Fruit fly (Drosophila melanogaster) whole organism, embryonic: ENCODE results near the gene CG16903.

ENCODE experiments used
- ATbp ChIP-seq: fragments of 200-800 bp; sonication (Bioruptor generic); optimal IDR thresholded peaks from 2 replicates; lab custom pipeline; 2017; ENCODE audit warnings: missing biosample characterization, mild to moderate bottlenecking, missing genetic modification characterization, missing genetic modification reagents
- Ada2b ChIP-seq: fragments of 200-800 bp; sonication (Bioruptor generic); IDR thresholded peaks from 2 replicates; pipeline ENCODE4 v1.3.6; 2022; ENCODE audit warnings: missing biosample characterization, missing genetic modification characterization
- Adf1 ChIP-seq: fragments of 200-800 bp; sonication (Bioruptor generic); IDR thresholded peaks from 2 replicates; pipeline ENCODE4 v1.3.6; 2022; ENCODE audit warnings: missing biosample characterization, missing genetic modification characterization
- Asciz ChIP-seq: fragments of 200-800 bp; sonication (Bioruptor generic); optimal IDR thresholded peaks from 2 replicates; lab custom pipeline; 2017; ENCODE audit warnings: missing biosample characterization, mild to moderate bottlenecking, missing genetic modification characterization, missing genetic modification reagents
- CG10366 ChIP-seq: fragments of 200-800 bp; sonication (Bioruptor generic); IDR thresholded peaks from 2 replicates; pipeline ENCODE4 v1.3.6; 2022; ENCODE audit warnings: missing biosample characterization, missing genetic modification characterization
- CG10462 ChIP-seq: fragments of 200-800 bp; sonication (Bioruptor generic); optimal IDR thresholded peaks from 2 replicates; lab custom pipeline; 2016; ENCODE audit warnings: missing biosample characterization, missing genetic modification characterization
- CG11723 ChIP-seq: fragments of 200-800 bp; sonication (Bioruptor generic); optimal IDR thresholded peaks from 2 replicates; lab custom pipeline; 2017; ENCODE audit warnings: missing biosample characterization, mild to moderate bottlenecking, missing genetic modification characterization
- CG12219 ChIP-seq: fragments of 200-800 bp; sonication (Bioruptor generic); optimal IDR thresholded peaks from 3 replicates; lab custom pipeline; 2018; ENCODE audit warnings: missing biosample characterization, mild to moderate bottlenecking, missing genetic modification characterization
- CG12391 ChIP-seq: fragments of 200-800 bp; sonication (Bioruptor generic); optimal IDR thresholded peaks from 3 replicates; lab custom pipeline; 2018; ENCODE audit warnings: missing biosample characterization, mild to moderate bottlenecking, missing genetic modification characterization, moderate library complexity
- CG12942 ChIP-seq: fragments of 200-800 bp; sonication (Bioruptor generic); optimal IDR thresholded peaks from 3 replicates; lab custom pipeline; 2016; ENCODE audit warnings: missing biosample characterization, missing genetic modification characterization
- CG15601 ChIP-seq: fragments of 200-800 bp; sonication (Bioruptor generic); optimal IDR thresholded peaks from 3 replicates; lab custom pipeline; 2019; ENCODE audit warnings: missing biosample characterization, mild to moderate bottlenecking, missing genetic modification characterization, moderate library complexity
- CG17361 ChIP-seq: fragments of 200-800 bp; sonication (Bioruptor generic); IDR thresholded peaks from 3 replicates; pipeline ENCODE4 v1.3.6; 2022; ENCODE audit warnings: missing biosample characterization, missing genetic modification characterization
- CG18262 ChIP-seq: fragments of 200-800 bp; optimal IDR thresholded peaks from 3 replicates; lab custom pipeline; 2019; ENCODE audit warnings: missing biosample characterization, mild to moderate bottlenecking, missing genetic modification characterization, moderate library complexity
- CG31441 ChIP-seq: fragments of 200-800 bp; sonication (Bioruptor generic); IDR thresholded peaks from 2 replicates; pipeline ENCODE4 v1.3.6; 2022; ENCODE audit warnings: missing biosample characterization, missing genetic modification characterization
- CG33213 ChIP-seq: fragments of 200-800 bp; sonication (Bioruptor generic); optimal IDR thresholded peaks from 3 replicates; lab custom pipeline; 2016; ENCODE audit warnings: missing biosample characterization, missing genetic modification characterization
- CG34376 ChIP-seq: fragments of 200-800 bp; sonication (Bioruptor generic); optimal IDR thresholded peaks from 2 replicates; lab custom pipeline; 2018; ENCODE audit warnings: missing biosample characterization, mild to moderate bottlenecking, missing genetic modification characterization
- CG3838 ChIP-seq: fragments of 200-800 bp; sonication (Bioruptor generic); optimal IDR thresholded peaks from 3 replicates; lab custom pipeline; 2016; ENCODE audit warnings: missing biosample characterization, missing genetic modification characterization
- CG4617 ChIP-seq: fragments of 200-800 bp; sonication (Bioruptor generic); optimal IDR thresholded peaks from 3 replicates; lab custom pipeline; 2016; ENCODE audit warnings: missing biosample characterization, missing genetic modification characterization, borderline replicate concordance
- CG4707 ChIP-seq: fragments of 200-800 bp; sonication (Bioruptor generic); optimal IDR thresholded peaks from 2 replicates; lab custom pipeline; 2018; ENCODE audit warnings: missing biosample characterization, mild to moderate bottlenecking, missing genetic modification characterization, moderate library complexity
- CG6854 ChIP-seq: fragments of 200-800 bp; sonication (Bioruptor generic); optimal IDR thresholded peaks from 3 replicates; lab custom pipeline; 2017; ENCODE audit warnings: missing biosample characterization, mild to moderate bottlenecking, missing genetic modification characterization
- Dip2 ChIP-seq: fragments of 200-800 bp; sonication (Bioruptor generic); IDR thresholded peaks from 2 replicates; pipeline ENCODE4 v1.3.6; 2022; ENCODE audit warnings: missing biosample characterization, missing genetic modification characterization
- Dref ChIP-seq: fragments of 200-800 bp; sonication (Bioruptor generic); IDR thresholded peaks from 2 replicates; pipeline ENCODE4 v1.3.6; 2022; ENCODE audit warnings: missing biosample characterization, missing genetic modification characterization
- Ets97D ChIP-seq: fragments of 200-800 bp; sonication (Bioruptor generic); optimal IDR thresholded peaks from 3 replicates; lab custom pipeline; 2016; ENCODE audit warnings: missing biosample characterization, missing genetic modification characterization
- Fer2 ChIP-seq: fragments of 200-800 bp; sonication (Bioruptor generic); optimal IDR thresholded peaks from 2 replicates; lab custom pipeline; 2018; ENCODE audit warnings: missing biosample characterization, mild to moderate bottlenecking, missing genetic modification characterization, moderate library complexity
- HHEX ChIP-seq: fragments of 200-800 bp; sonication (Bioruptor generic); optimal IDR thresholded peaks from 3 replicates; lab custom pipeline; 2017; ENCODE audit warnings: missing biosample characterization, mild to moderate bottlenecking, missing genetic modification characterization, missing genetic modification reagents
- Rfx ChIP-seq: fragments of 200-800 bp; sonication (Bioruptor generic); IDR thresholded peaks from 2 replicates; pipeline ENCODE4 v1.3.6; 2022; ENCODE audit warnings: missing biosample characterization, missing genetic modification characterization
- Scr ChIP-seq: fragments of 200-800 bp; sonication (Bioruptor generic); IDR thresholded peaks from 2 replicates; pipeline ENCODE4 v1.3.6; 2022; ENCODE audit warnings: missing biosample characterization, missing genetic modification characterization; ENCODE audit not compliant: partially characterized antibody
- Side ChIP-seq: fragments of 200-800 bp; sonication (Bioruptor generic); optimal IDR thresholded peaks from 2 replicates; lab custom pipeline; 2016; ENCODE audit warnings: missing biosample characterization, missing genetic modification characterization
- Sin3A ChIP-seq: fragments of >200 bp; optimal IDR thresholded peaks from 2 replicates; lab custom pipeline; 2018
- Taf1 ChIP-seq: fragments of 200-800 bp; sonication (Bioruptor generic); IDR thresholded peaks from 2 replicates; pipeline ENCODE4 v1.3.6; 2022; ENCODE audit warnings: missing biosample characterization, missing genetic modification characterization
- btn ChIP-seq: fragments of 200-800 bp; sonication (Bioruptor generic); optimal IDR thresholded peaks from 2 replicates; lab custom pipeline; 2016; ENCODE audit warnings: missing biosample characterization, missing genetic modification characterization
- cad ChIP-seq: fragments of >200 bp; optimal IDR thresholded peaks from 2 replicates; lab custom pipeline; 2017; ENCODE audit warnings: missing biosample characterization, missing genetic modification characterization
- crp ChIP-seq, 2 experiments: fragments of 200-800 bp; sonication (Bioruptor generic); optimal IDR thresholded peaks; 2 replicates in 1 of 2; 3 replicates in 1 of 2; lab custom pipeline; 2017; ENCODE audit warnings: missing biosample characterization in 2 of 2, missing genetic modification characterization in 2 of 2, mild to moderate bottlenecking in 1 of 2, moderate library complexity in 1 of 2
- cwo ChIP-seq: fragments of 200-800 bp; sonication (Bioruptor generic); optimal IDR thresholded peaks from 3 replicates; lab custom pipeline; 2017; ENCODE audit warnings: missing biosample characterization, missing genetic modification characterization, mild to moderate bottlenecking, moderate library complexity, missing genetic modification reagents
- dmrt11E ChIP-seq: fragments of 200-800 bp; sonication (Bioruptor generic); optimal IDR thresholded peaks from 3 replicates; lab custom pipeline; 2018; ENCODE audit warnings: missing biosample characterization, mild to moderate bottlenecking, missing genetic modification characterization, moderate library complexity
- fd102C ChIP-seq: fragments of 200-800 bp; sonication (Bioruptor generic); optimal IDR thresholded peaks from 2 replicates; lab custom pipeline; 2018; ENCODE audit warnings: missing biosample characterization, mild to moderate bottlenecking, missing genetic modification characterization, moderate library complexity
- grau ChIP-seq: fragments of 200-800 bp; optimal IDR thresholded peaks from 3 replicates; lab custom pipeline; 2019; ENCODE audit warnings: missing biosample characterization, mild to moderate bottlenecking, missing genetic modification characterization, moderate library complexity
- gro ChIP-seq: fragments of 200-800 bp; sonication (Bioruptor generic); optimal IDR thresholded peaks from 2 replicates; lab custom pipeline; 2016; ENCODE audit warnings: missing biosample characterization, missing genetic modification characterization
- knrl ChIP-seq: fragments of 200-800 bp; sonication (Bioruptor generic); IDR thresholded peaks from 3 replicates; pipeline ENCODE4 v1.3.6; 2022; ENCODE audit warnings: missing biosample characterization, missing genetic modification characterization; ENCODE audit not compliant: partially characterized antibody
- lola ChIP-seq, 3 experiments: fragments of >200 bp in 2 of 3; fragments of 200-800 bp in 1 of 3; sonication (Bioruptor generic) in 1 of 3; optimal IDR thresholded peaks; 2 replicates each; lab custom pipeline; 2017 to 2019; ENCODE audit warnings: missing biosample characterization in 3 of 3, missing genetic modification characterization in 3 of 3, mild to moderate bottlenecking in 1 of 3, moderate library complexity in 1 of 3
- oc ChIP-seq: fragments of 200-800 bp; sonication (Bioruptor generic); optimal IDR thresholded peaks from 2 replicates; lab custom pipeline; 2018; ENCODE audit warnings: missing biosample characterization, mild to moderate bottlenecking, missing genetic modification characterization, moderate library complexity
- pita ChIP-seq: fragments of 200-800 bp; sonication (Bioruptor generic); optimal IDR thresholded peaks from 2 replicates; lab custom pipeline; 2017; ENCODE audit warnings: missing biosample characterization, mild to moderate bottlenecking, missing genetic modification characterization
- scrt ChIP-seq: fragments of 200-800 bp; sonication (Bioruptor generic); optimal IDR thresholded peaks from 2 replicates; lab custom pipeline; 2018; ENCODE audit warnings: missing biosample characterization, mild to moderate bottlenecking, missing genetic modification characterization, moderate library complexity
- stwl ChIP-seq: fragments of 200-800 bp; sonication (Bioruptor generic); optimal IDR thresholded peaks from 3 replicates; lab custom pipeline; 2018; ENCODE audit warnings: missing biosample characterization, mild to moderate bottlenecking, missing genetic modification characterization, moderate library complexity
- unc-4 ChIP-seq: fragments of 200-800 bp; sonication (Bioruptor generic); IDR thresholded peaks from 2 replicates; pipeline ENCODE4 v1.3.6; 2022; ENCODE audit warnings: missing biosample characterization, missing genetic modification characterization; ENCODE audit not compliant: partially characterized antibody
- zen ChIP-seq: fragments of 200-800 bp; sonication (Bioruptor generic); optimal IDR thresholded peaks from 3 replicates; lab custom pipeline; 2018; ENCODE audit warnings: missing biosample characterization, mild to moderate bottlenecking, missing genetic modification characterization, moderate library complexity

CG16903 gene

DNA sequence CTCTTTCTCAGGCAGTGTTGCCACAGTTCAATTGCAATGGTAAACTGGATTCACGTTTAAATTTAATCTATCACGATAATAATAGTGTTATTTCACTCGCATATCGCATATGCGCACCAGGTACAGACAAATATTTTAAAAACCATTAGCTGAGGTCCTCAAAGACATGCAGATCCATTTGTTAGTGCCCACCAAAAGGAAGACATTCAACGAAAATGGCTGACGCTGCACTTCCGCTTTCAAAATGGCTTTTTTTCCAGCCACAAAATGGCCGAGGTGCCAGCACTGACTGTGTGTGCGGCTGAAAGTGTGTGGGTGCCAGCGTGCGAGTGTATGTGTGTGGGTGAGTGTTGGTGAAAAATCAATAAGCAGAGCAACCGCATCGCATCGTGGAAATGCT lies 19.1 kb downstream of the CG16903 start (continued):
- TF ChIP-seq Scr (no peak), Ets97D (GFP tag; lab: Kevin White, UChicago) (peak; percentile 91)

DNA sequence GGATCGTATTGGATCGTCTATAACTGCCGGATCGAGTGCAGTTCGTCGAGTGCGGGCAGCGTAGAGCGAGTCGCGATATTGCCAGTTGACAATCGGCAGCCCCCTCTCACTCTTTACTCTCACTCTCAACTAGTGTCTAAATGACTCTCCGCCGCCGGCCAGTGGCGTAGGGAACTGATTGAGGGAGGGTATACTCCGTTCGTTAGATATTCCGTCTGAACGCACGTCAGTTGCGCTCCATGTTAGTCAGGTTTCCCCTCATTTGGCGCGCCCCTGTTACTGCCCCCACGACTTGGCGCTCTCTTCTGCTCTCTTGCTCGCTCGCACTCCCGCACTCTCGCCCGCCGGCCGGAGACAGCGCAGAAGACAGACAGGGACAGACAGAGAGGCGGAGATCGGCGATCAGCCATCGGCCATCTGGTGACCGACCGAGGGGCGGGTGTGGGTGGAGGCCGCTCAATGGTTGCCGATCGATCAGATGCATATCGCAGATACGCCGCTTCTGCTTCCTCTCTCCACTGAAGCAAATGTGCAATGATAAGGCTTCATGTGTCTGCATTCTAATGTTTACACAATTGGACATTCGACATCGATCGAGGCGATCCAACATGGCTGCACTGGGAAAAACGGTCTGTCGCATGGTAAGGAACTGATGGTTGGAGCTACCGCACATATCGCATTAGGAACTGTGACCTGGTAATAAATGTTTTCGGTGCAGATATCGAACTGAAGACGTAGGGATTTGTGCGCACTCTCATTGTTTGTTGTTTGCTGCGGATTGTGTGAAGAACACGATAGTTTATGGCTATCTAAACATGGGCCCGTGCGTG lies 29.9 kb downstream of the CG16903 start, which contains the start of gene moody:
Gene moody (minus strand): TSS at position 51 of the 830 bp plus-strand sequence.
- TF ChIP-seq knrl (peak; percentile 32; the same call in 1 of the 3 replicates), cwo (GFP tag; lab: Kevin White, UChicago) (peak; percentile 96), CG12219 (GFP tag; lab: Kevin White, UChicago) (peak; percentile 98), btn (GFP tag; lab: Kevin White, UChicago) (peak; percentile 89), Adf1 (GFP tag; lab: Robert Waterston, UW) (peak; percentile 91), grau (tag; lab: Kevin White, UChicago) (peak; percentile 95), oc (peak; percentile 94), CG33213 (peak; percentile 97), pita (GFP tag; lab: Kevin White, UChicago) (no peak), CG34376 (GFP tag; lab: Kevin White, UChicago) (peak; percentile 99), scrt (GFP tag; lab: Kevin White, UChicago) (peak; percentile 94), Dref (peak; percentile 58), Ada2b (GFP tag; lab: Robert Waterston, UW) (peak; percentile 98), CG17361 (GFP tag; lab: Robert Waterston, UW) (peak; percentile 93), ATbp (GFP tag; lab: Kevin White, UChicago) (peak; percentile 96), stwl (tag; lab: Kevin White, UChicago) (peak; percentile 6), CG31441 (peak; percentile 88), fd102C (peak; percentile 52), CG15601 (tag; lab: Kevin White, UChicago) (peak; percentile 93), CG12942 (GFP tag; lab: Kevin White, UChicago) (peak; percentile 98), CG10366 (GFP tag; lab: Robert Waterston, UW) (peak; percentile 99), Rfx (GFP tag; lab: Robert Waterston, UW) (peak; percentile 100), lola (GFP tag; optimal IDR thresholded peaks at IDR 0.05; lab: Kevin White, UChicago) (peak in 1 of 3 experiments; percentile 82), CG18262 (tag; lab: Kevin White, UChicago) (peak; percentile 89), gro (GFP tag; lab: Kevin White, UChicago) (peak; percentile 98), Side (peak; percentile 98), CG4707 (GFP tag; lab: Kevin White, UChicago) (peak; percentile 87), Asciz (GFP tag; lab: Kevin White, UChicago) (peak; percentile 85), CG11723 (peak; percentile 97), zen (tag; lab: Kevin White, UChicago) (peak; percentile 73), crp (GFP tag; optimal IDR thresholded peaks at IDR 0.05; lab: Kevin White, UChicago) (peak in 1 of 2 experiments; percentile 66), dmrt11E (tag; lab: Kevin White, UChicago) (peak; percentile 81), Sin3A (lab: Kevin White, UChicago) (no peak), Fer2 (tag; lab: Kevin White, UChicago) (peak; percentile 96), CG3838 (peak; percentile 83), CG10462 (GFP tag; lab: Kevin White, UChicago) (peak; percentile 89), Dip2 (GFP tag; lab: Robert Waterston, UW) (peak; percentile 57; the same call in 1 of the 2 replicates), cad (no peak), CG4617 (GFP tag; lab: Kevin White, UChicago) (peak; percentile 97), HHEX (GFP tag; lab: Kevin White, UChicago) (peak; percentile 97), CG12391 (tag; lab: Kevin White, UChicago) (peak; percentile 95), unc-4 (GFP tag; lab: Robert Waterston, UW) (peak; percentile 58), Taf1 (peak; percentile 98), CG6854 (peak; percentile 96)
